Fruit fly (Drosophila melanogaster): ENCODE measurements around the gene CG6833.

CG6833 gene

DNA sequence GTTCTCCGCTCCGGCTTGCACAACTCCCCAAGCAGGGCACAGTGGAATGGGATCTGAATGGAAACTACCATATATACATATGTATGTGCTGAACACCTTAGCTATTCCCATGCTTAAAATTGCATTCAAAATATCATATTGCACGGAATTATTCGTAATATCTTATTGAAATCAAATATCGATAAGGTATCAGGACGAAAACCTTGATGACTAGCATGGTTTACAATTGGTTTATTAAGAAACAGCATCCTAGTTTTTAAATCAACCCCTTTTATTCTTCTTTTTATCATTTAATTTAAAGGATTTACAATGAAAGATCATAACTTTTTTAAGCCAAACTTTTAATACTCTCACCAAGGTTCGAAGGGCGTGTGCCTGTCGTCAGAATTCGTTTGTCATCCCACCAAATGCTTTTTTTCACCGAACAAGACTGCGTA lies 4.3 kb downstream of the CG6833 start (continued):
- TF ChIP-seq sc (optimal IDR thresholded peaks at IDR 0.05), result no peak
- TF ChIP-seq sc (GFP tag; optimal IDR thresholded peaks at IDR 0.05), result no peak
- no peak for TF ChIP-seq CG16813 (GFP tag; IDR thresholded peaks at IDR 0.05; ENCODE audit: partially characterized antibody)
- no peak for TF ChIP-seq ab (GFP tag; optimal IDR thresholded peaks at IDR 0.05)
- TF ChIP-seq amos (GFP tag; IDR thresholded peaks at IDR 0.05; ENCODE audit: partially characterized antibody), result no peak
- no peak for TF ChIP-seq CG14710 (tag; optimal IDR thresholded peaks at IDR 0.05)
- TF ChIP-seq CG7963 (GFP tag; IDR thresholded peaks at IDR 0.05; ENCODE audit: partially characterized antibody), result no peak
- TF ChIP-seq toy (GFP tag; IDR thresholded peaks at IDR 0.05), result no peak
- no peak for TF ChIP-seq ERR (GFP tag; optimal IDR thresholded peaks at IDR 0.05)
- TF ChIP-seq CG15514 (GFP tag; optimal IDR thresholded peaks at IDR 0.05), result no peak
- TF ChIP-seq gem (tag; optimal IDR thresholded peaks at IDR 0.05), result peak; percentile 41
- TF ChIP-seq B-H2 (GFP tag; optimal IDR thresholded peaks at IDR 0.05), result no peak
- no peak for TF ChIP-seq CG13296 (GFP tag; optimal IDR thresholded peaks at IDR 0.05)
- TF ChIP-seq Usf (GFP tag; optimal IDR thresholded peaks at IDR 0.05), result no peak
- TF ChIP-seq wek (GFP tag; optimal IDR thresholded peaks at IDR 0.05), result no peak
- no peak for TF ChIP-seq wor (GFP tag; IDR thresholded peaks at IDR 0.05)
- no peak for TF ChIP-seq Atf-2 (GFP tag; optimal IDR thresholded peaks at IDR 0.05)
- TF ChIP-seq salm (tag; optimal IDR thresholded peaks at IDR 0.05), result no peak
- TF ChIP-seq CG14050 (GFP tag; IDR thresholded peaks at IDR 0.05), result no peak
- peak; percentile 39 for TF ChIP-seq Oli (tag; optimal IDR thresholded peaks at IDR 0.05)
- no peak for TF ChIP-seq wdn (GFP tag; IDR thresholded peaks at IDR 0.05)
- TF ChIP-seq sim (GFP tag; IDR thresholded peaks at IDR 0.05), result no peak
- TF ChIP-seq CG18764 (GFP tag; optimal IDR thresholded peaks at IDR 0.05), result no peak
- no peak for TF ChIP-seq CG7357 (GFP tag; IDR thresholded peaks at IDR 0.05)
- no peak for TF ChIP-seq CG17385 (GFP tag; optimal IDR thresholded peaks at IDR 0.05)
- TF ChIP-seq CG12299 (tag; optimal IDR thresholded peaks at IDR 0.05), result no peak
- TF ChIP-seq Ets65A (GFP tag), result peak; percentile 75
- no peak for TF ChIP-seq Gsc (GFP tag; IDR thresholded peaks at IDR 0.05)
- TF ChIP-seq CG9817 (tag; optimal IDR thresholded peaks at IDR 0.05), result no peak
- no peak for TF ChIP-seq CG7745 (tag; optimal IDR thresholded peaks at IDR 0.05)
- TF ChIP-seq kni (GFP tag; optimal IDR thresholded peaks at IDR 0.05), result no peak
- no peak for TF ChIP-seq Chrac-16 (GFP tag; optimal IDR thresholded peaks at IDR 0.05)
- TF ChIP-seq Atf3 (GFP tag; optimal IDR thresholded peaks at IDR 0.05), result no peak
- no peak for TF ChIP-seq tap (tag; optimal IDR thresholded peaks at IDR 0.05)
- TF ChIP-seq CG17912 (GFP tag; optimal IDR thresholded peaks at IDR 0.05), result no peak
- TF ChIP-seq Hr39 (optimal IDR thresholded peaks at IDR 0.05), result no peak
- TF ChIP-seq h (optimal IDR thresholded peaks at IDR 0.05), result no peak
- no peak for TF ChIP-seq Eip74EF (GFP tag; optimal IDR thresholded peaks at IDR 0.05)
- no peak for TF ChIP-seq Ptx1 (GFP tag; IDR thresholded peaks at IDR 0.05)
- TF ChIP-seq CG4282 (GFP tag; optimal IDR thresholded peaks at IDR 0.05), result no peak
- TF ChIP-seq B-H1 (GFP tag; IDR thresholded peaks at IDR 0.05), result no peak
- TF ChIP-seq CG12391 (tag; optimal IDR thresholded peaks at IDR 0.05), result no peak
- peak; percentile 32 for TF ChIP-seq lab (GFP tag; optimal IDR thresholded peaks at IDR 0.05)
- no peak for TF ChIP-seq pros (GFP tag; optimal IDR thresholded peaks at IDR 0.05)
- TF ChIP-seq CG15696 (tag; optimal IDR thresholded peaks at IDR 0.05), result no peak
- TF ChIP-seq Hmx (GFP tag; optimal IDR thresholded peaks at IDR 0.05), result no peak
- TF ChIP-seq pum (GFP tag; optimal IDR thresholded peaks at IDR 0.05), result no peak
- no peak for TF ChIP-seq usp (GFP tag; optimal IDR thresholded peaks at IDR 0.05)
- no peak for TF ChIP-seq CG10462 (GFP tag; optimal IDR thresholded peaks at IDR 0.05)
- TF ChIP-seq HHEX (GFP tag; optimal IDR thresholded peaks at IDR 0.05), result peak; percentile 22
- TF ChIP-seq CG6175 (GFP tag; IDR thresholded peaks at IDR 0.05), result no peak
- no peak for TF ChIP-seq rib (GFP tag; IDR thresholded peaks at IDR 0.05)
- TF ChIP-seq exex (tag; optimal IDR thresholded peaks at IDR 0.05), result no peak

Measured in whole organism, embryonic.